Worm (Caenorhabditis elegans) whole organism, early embryonic: Measurements from ENCODE around the gene F13B12.1.

Experiments
- F13C5.2 ChIP-seq: sonication (generic microtip); optimal IDR thresholded peaks from 2 replicates; lab custom pipeline; 2017; ENCODE audit warnings: mild to moderate bottlenecking, missing genetic modification characterization, inconsistent platforms, missing compliant biosample characterization
- ama-1 ChIP-seq: fragments of 150-350 bp; optimal IDR thresholded peaks from 2 replicates; lab custom pipeline; 2014
- ceh-36 ChIP-seq: sonication (generic microtip); optimal IDR thresholded peaks from 2 replicates; lab custom pipeline; 2016; ENCODE audit warnings: missing genetic modification characterization, inconsistent platforms, missing compliant biosample characterization
- flt-1 ChIP-seq: fragments of 200-800 bp; sonication (Bioruptor generic); IDR thresholded peaks from 2 replicates; pipeline ENCODE4 v1.3.6; 2022; ENCODE audit warnings: missing genetic modification characterization, missing compliant biosample characterization
- hmbx-1 ChIP-seq: sonication (generic microtip); optimal IDR thresholded peaks from 2 replicates; lab custom pipeline; 2016; ENCODE audit warnings: mild to moderate bottlenecking, missing genetic modification characterization, missing compliant biosample characterization
- pes-1 ChIP-seq: fragments of 200-800 bp; sonication (Bioruptor generic); IDR thresholded peaks from 2 replicates; pipeline ENCODE4 v1.3.6; 2022; ENCODE audit warnings: missing genetic modification reagents, missing genetic modification characterization, missing compliant biosample characterization
- scrt-1 ChIP-seq: fragments of 200-800 bp; sonication (Bioruptor generic); IDR thresholded peaks from 2 replicates; pipeline ENCODE4 v1.3.6; 2022; ENCODE audit warnings: missing genetic modification characterization, missing compliant biosample characterization
- tra-4 ChIP-seq: sonication (generic microtip); optimal IDR thresholded peaks from 2 replicates; lab custom pipeline; 2017; ENCODE audit warnings: missing genetic modification characterization, missing compliant biosample characterization

ce11 chrIV:10374601-10375000, 49.8 kb downstream of the F13B12.1 start, which contains the start of gene mask-1:
- TF ChIP-seq pes-1, result no peak
- TF ChIP-seq hmbx-1 (tag; lab: Kevin White, UChicago), result no peak
- no peak for TF ChIP-seq scrt-1 (GFP tag; lab: Robert Waterston, UW)
- TF ChIP-seq tra-4 (tag; lab: Kevin White, UChicago), result no peak
- no peak for TF ChIP-seq ama-1 (lab: Kevin White, UChicago)
- no peak for TF ChIP-seq flt-1
- TF ChIP-seq F13C5.2, result no peak
- TF ChIP-seq ceh-36 (tag; lab: Kevin White, UChicago), result no peak
